Fruit fly (Drosophila melanogaster) whole organism: Measurements from ENCODE around the gene sens.

ENCODE experiments used
- CG8478 ChIP-seq: fragments of >200 bp; optimal IDR thresholded peaks from 2 replicates; lab custom pipeline; 2018; ENCODE audit warnings: inconsistent platforms
- EcR ChIP-seq, 2 experiments: fragments of >200 bp; optimal IDR thresholded peaks; 2 replicates each; lab custom pipeline; 2017; ENCODE audit warnings: missing biosample characterization in 2 of 2, missing genetic modification characterization in 2 of 2, missing genetic modification reagents in 2 of 2
- psq ChIP-seq: fragments of >200 bp; optimal IDR thresholded peaks from 2 replicates; lab custom pipeline; 2017
- usp ChIP-seq: fragments of >200 bp; optimal IDR thresholded peaks from 2 replicates; lab custom pipeline; 2017; ENCODE audit warnings: missing biosample characterization, missing genetic modification characterization, mixed read lengths

- TF ChIP-seq psq (no peak), usp (GFP tag; lab: Kevin White, UChicago) (no peak), CG8478 (lab: Kevin White, UChicago) (no peak), EcR (GFP tag; optimal IDR thresholded peaks at IDR 0.05; lab: Kevin White, UChicago) (no peak)
Observed at dm6 chr3L:13378202-13378601, 22.7 kb downstream of the sens start, which contains the start of gene SNCF.
